Worm (Caenorhabditis elegans): Measurements from ENCODE around the gene T27D12.6.

- no peak for TF ChIP-seq gmeb-1 (tag; optimal IDR thresholded peaks at IDR 0.05)
- no peak for TF ChIP-seq nhr-11 (tag; optimal IDR thresholded peaks at IDR 0.05)
- no peak for TF ChIP-seq ama-1 (optimal IDR thresholded peaks at IDR 0.05)
- TF ChIP-seq nhr-23 (tag; optimal IDR thresholded peaks at IDR 0.05), result no peak
- TF ChIP-seq mab-5 (tag; optimal IDR thresholded peaks at IDR 0.05), result no peak
- TF ChIP-seq nhr-6 (tag; optimal IDR thresholded peaks at IDR 0.05), result no peak
- no peak for TF ChIP-seq nhr-12 (tag; optimal IDR thresholded peaks at IDR 0.05)
- no peak for TF ChIP-seq ztf-4 (tag; optimal IDR thresholded peaks at IDR 0.05)
Measured at ce11 chrII:11823566-11824308, 11.6 kb upstream of the T27D12.6 start, which contains the start of gene Y6D1A.1.
